Worm (Caenorhabditis elegans): ENCODE measurements around the gene zipt-7.1.

ce11 chrIV:17267304-17267891, 20.5 kb downstream of the zipt-7.1 start:
- TF ChIP-seq egl-27 (tag; optimal IDR thresholded peaks at IDR 0.05) (no peak), zag-1 (tag; optimal IDR thresholded peaks at IDR 0.05) (no peak), swsn-7 (tag; optimal IDR thresholded peaks at IDR 0.05) (no peak), lin-14 (GFP tag; optimal IDR thresholded peaks at IDR 0.05) (no peak), ama-1 (optimal IDR thresholded peaks at IDR 0.05) (no peak), unc-86 (tag; optimal IDR thresholded peaks at IDR 0.05) (no peak), nhr-237 (tag; optimal IDR thresholded peaks at IDR 0.05) (no peak), mdl-1 (tag; optimal IDR thresholded peaks at IDR 0.05) (no peak), dsc-1 (tag; optimal IDR thresholded peaks at IDR 0.05) (no peak)
